Fruit fly (Drosophila melanogaster): ENCODE results near the gene CG42571.

The CG42571 gene

dm6 chr3L:15731832-15732506, 15.7 kb downstream of the CG42571 start:
- TF ChIP-seq Pif1B (GFP tag; optimal IDR thresholded peaks at IDR 0.05) (no peak), CG4496 (GFP tag; IDR thresholded peaks at IDR 0.05) (no peak), CG8159 (tag; optimal IDR thresholded peaks at IDR 0.05) (peak; percentile 13)

DNA sequence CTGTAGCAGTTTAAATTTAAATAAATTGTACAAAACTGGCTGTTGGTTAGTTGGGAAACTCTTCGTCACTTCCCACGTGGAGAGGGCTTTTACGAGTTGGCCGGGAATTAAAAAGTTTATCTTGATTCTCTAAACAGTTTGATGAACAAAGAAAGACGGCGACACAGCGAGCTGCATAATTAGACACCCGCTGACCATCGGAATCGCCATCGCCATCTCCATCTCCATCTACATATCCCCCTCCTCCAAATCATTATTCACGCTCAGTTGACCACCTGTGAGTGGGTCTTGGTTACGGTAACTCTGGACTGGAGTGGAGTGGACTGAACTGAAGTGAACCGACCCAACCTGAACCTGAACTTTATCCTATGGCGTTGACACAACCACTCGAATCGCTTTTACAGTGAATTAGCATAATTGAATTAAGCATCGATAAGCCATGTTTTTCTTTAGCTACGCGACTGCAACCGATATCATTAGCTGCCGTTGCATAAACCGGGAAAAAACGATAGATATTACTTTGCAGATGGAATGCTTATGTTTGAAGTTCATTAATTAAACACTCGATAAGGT, 24.5 kb downstream of the CG42571 start:
- TF ChIP-seq CG8159 (tag; optimal IDR thresholded peaks at IDR 0.05), result no peak
- TF ChIP-seq CG14655 (GFP tag; optimal IDR thresholded peaks at IDR 0.05), result no peak
- no peak for TF ChIP-seq CG4496 (GFP tag; IDR thresholded peaks at IDR 0.05)
- no peak for TF ChIP-seq CG8301 (tag; optimal IDR thresholded peaks at IDR 0.05)
- TF ChIP-seq Snoo (tag; optimal IDR thresholded peaks at IDR 0.05), result no peak
- TF ChIP-seq CG9948 (tag; optimal IDR thresholded peaks at IDR 0.05), result no peak
- no peak for TF ChIP-seq CG13204 (GFP tag; optimal IDR thresholded peaks at IDR 0.05)
- TF ChIP-seq CG17806 (tag; optimal IDR thresholded peaks at IDR 0.05), result no peak
- TF ChIP-seq CG15710 (tag; optimal IDR thresholded peaks at IDR 0.05), result no peak
- no peak for TF ChIP-seq gl (tag; optimal IDR thresholded peaks at IDR 0.05)
- TF ChIP-seq EcR (GFP tag; optimal IDR thresholded peaks at IDR 0.05), result no peak
- no peak for TF ChIP-seq D1 (tag; optimal IDR thresholded peaks at IDR 0.05)
- no peak for TF ChIP-seq fd96Ca (GFP tag; IDR thresholded peaks at IDR 0.05)
- TF ChIP-seq CG12605 (GFP tag; IDR thresholded peaks at IDR 0.05), result no peak

DNA sequence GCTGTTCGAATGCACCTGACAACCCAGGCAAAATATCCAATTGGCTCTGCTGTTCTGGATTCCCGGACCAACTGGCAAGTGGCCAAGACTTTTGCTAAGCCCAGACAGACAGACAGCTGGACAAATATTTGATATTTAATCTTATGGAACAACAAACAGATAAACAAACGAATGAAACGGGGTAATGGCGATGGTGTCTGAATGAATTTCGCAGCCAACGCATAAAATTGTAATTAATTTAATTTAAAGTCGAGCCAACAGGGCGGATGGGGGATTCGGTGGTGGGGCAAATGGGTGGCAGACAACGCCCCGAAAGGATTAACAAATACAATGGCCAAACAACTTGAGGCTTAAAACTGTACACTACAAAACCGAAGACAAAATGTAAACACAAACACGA, 25.6 kb downstream of the CG42571 start:
- TF ChIP-seq CG34367 (tag; optimal IDR thresholded peaks at IDR 0.05), result no peak
- TF ChIP-seq Snoo (tag; optimal IDR thresholded peaks at IDR 0.05), result no peak
- no peak for TF ChIP-seq CG9948 (tag; optimal IDR thresholded peaks at IDR 0.05)
- TF ChIP-seq CG32121 (GFP tag; IDR thresholded peaks at IDR 0.05), result no peak
- TF ChIP-seq Pif1B (GFP tag; optimal IDR thresholded peaks at IDR 0.05), result no peak
- no peak for TF ChIP-seq D1 (tag; optimal IDR thresholded peaks at IDR 0.05)
- TF ChIP-seq CG12605 (GFP tag; IDR thresholded peaks at IDR 0.05), result no peak
- no peak for TF ChIP-seq CG17806 (tag; optimal IDR thresholded peaks at IDR 0.05)
- no peak for TF ChIP-seq CG4496 (GFP tag; IDR thresholded peaks at IDR 0.05)
- no peak for TF ChIP-seq CG8159 (tag; optimal IDR thresholded peaks at IDR 0.05)
- no peak for TF ChIP-seq Ets98B (GFP tag; IDR thresholded peaks at IDR 0.05)
- TF ChIP-seq rn (GFP tag; IDR thresholded peaks at IDR 0.05), result no peak

- TF ChIP-seq CG8159 (tag; optimal IDR thresholded peaks at IDR 0.05) (no peak), CG4496 (GFP tag; IDR thresholded peaks at IDR 0.05) (no peak), CG8301 (tag; optimal IDR thresholded peaks at IDR 0.05) (no peak), CG14655 (GFP tag; optimal IDR thresholded peaks at IDR 0.05) (no peak)
Observed at dm6 chr3L:15746250-15746649, 30.0 kb downstream of the CG42571 start.

dm6 chr3L:15748376-15748955, 32.2 kb downstream of the CG42571 start:
- TF ChIP-seq D1 (tag; optimal IDR thresholded peaks at IDR 0.05), result no peak
- no peak for TF ChIP-seq CG12605 (GFP tag; IDR thresholded peaks at IDR 0.05)
- TF ChIP-seq CG13204 (GFP tag; optimal IDR thresholded peaks at IDR 0.05), result no peak
- peak; percentile 11 for TF ChIP-seq CG8159 (tag; optimal IDR thresholded peaks at IDR 0.05)
- TF ChIP-seq CG9948 (tag; optimal IDR thresholded peaks at IDR 0.05), result no peak
- no peak for TF ChIP-seq CG10348 (GFP tag; IDR thresholded peaks at IDR 0.05)
- TF ChIP-seq CG4496 (GFP tag; IDR thresholded peaks at IDR 0.05), result no peak

- TF ChIP-seq CG13204 (GFP tag; optimal IDR thresholded peaks at IDR 0.05) (no peak), CG15710 (tag; optimal IDR thresholded peaks at IDR 0.05) (peak; percentile 9), Pif1B (GFP tag; optimal IDR thresholded peaks at IDR 0.05) (no peak), CG8159 (tag; optimal IDR thresholded peaks at IDR 0.05) (peak; percentile 14), Ets98B (GFP tag; IDR thresholded peaks at IDR 0.05) (no peak), CG34367 (tag; optimal IDR thresholded peaks at IDR 0.05) (peak; percentile 14), CG17806 (tag; optimal IDR thresholded peaks at IDR 0.05) (peak; percentile 12), CG9948 (tag; optimal IDR thresholded peaks at IDR 0.05) (peak; percentile 9), CG4496 (GFP tag; IDR thresholded peaks at IDR 0.05) (no peak), gl (tag; optimal IDR thresholded peaks at IDR 0.05) (no peak)
Observed at dm6 chr3L:15749276-15749675, 33.0 kb downstream of the CG42571 start.

DNA sequence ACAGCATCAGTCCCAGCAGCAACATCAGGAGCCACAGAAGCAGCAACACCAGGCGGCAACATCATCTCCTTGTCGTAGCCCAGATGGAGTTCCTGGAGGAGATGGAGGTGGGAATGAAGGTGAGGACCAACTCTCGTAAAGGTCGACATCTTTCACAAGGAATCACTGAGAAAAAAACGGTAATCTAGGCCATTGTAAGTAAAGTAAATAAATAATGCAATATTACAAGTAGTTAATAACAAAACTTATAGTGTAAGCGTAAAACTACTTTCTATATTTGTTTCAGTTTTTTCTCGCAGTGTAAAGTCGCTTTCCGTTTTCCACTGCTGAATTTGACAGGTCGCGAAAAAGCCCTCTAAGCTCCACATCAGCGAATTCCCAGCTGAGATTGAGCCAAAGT, 36.5 kb downstream of the CG42571 start:
- peak; percentile 17 for TF ChIP-seq CG9948 (tag; optimal IDR thresholded peaks at IDR 0.05)
- TF ChIP-seq CG14655 (GFP tag; optimal IDR thresholded peaks at IDR 0.05), result peak; percentile 28
- TF ChIP-seq CG17806 (tag; optimal IDR thresholded peaks at IDR 0.05), result peak; percentile 13
- peak; percentile 5 for TF ChIP-seq CG8301 (tag; optimal IDR thresholded peaks at IDR 0.05)
- no peak for TF ChIP-seq Ets98B (GFP tag; IDR thresholded peaks at IDR 0.05)
- no peak for TF ChIP-seq fd96Ca (GFP tag; IDR thresholded peaks at IDR 0.05)
- TF ChIP-seq Snoo (tag; optimal IDR thresholded peaks at IDR 0.05), result no peak
- no peak for TF ChIP-seq CG15710 (tag; optimal IDR thresholded peaks at IDR 0.05)
- no peak for TF ChIP-seq CG8159 (tag; optimal IDR thresholded peaks at IDR 0.05)
- TF ChIP-seq CG13204 (GFP tag; optimal IDR thresholded peaks at IDR 0.05), result no peak
- no peak for TF ChIP-seq gl (tag; optimal IDR thresholded peaks at IDR 0.05)
- no peak for TF ChIP-seq rn (GFP tag; IDR thresholded peaks at IDR 0.05)
- TF ChIP-seq CG4496 (GFP tag; IDR thresholded peaks at IDR 0.05), result peak; percentile 64; the same call in 1 of the 3 replicates

All from whole organism, pupa.